Fruit fly (Drosophila melanogaster) whole organism, embryonic: Measurements from ENCODE around the gene CG3604.

Experiments used
- Atf6 ChIP-seq: fragments of 200-800 bp; sonication (Bioruptor generic); IDR thresholded peaks from 2 replicates; pipeline ENCODE4 v1.3.6; 2022; ENCODE audit warnings: missing biosample characterization, missing genetic modification characterization
- Bgb ChIP-seq: fragments of 200-800 bp; sonication (Bioruptor generic); IDR thresholded peaks from 2 replicates; pipeline ENCODE4 v1.3.6; 2022; ENCODE audit warnings: missing biosample characterization, missing genetic modification characterization; ENCODE audit not compliant: partially characterized antibody
- CG10462 ChIP-seq: fragments of 200-800 bp; sonication (Bioruptor generic); optimal IDR thresholded peaks from 2 replicates; lab custom pipeline; 2016; ENCODE audit warnings: missing biosample characterization, missing genetic modification characterization
- CG10959 ChIP-seq: fragments of 200-800 bp; sonication (Bioruptor generic); IDR thresholded peaks from 2 replicates; pipeline ENCODE4 v1.3.6; 2022; ENCODE audit warnings: missing biosample characterization, missing genetic modification characterization
- CG11085 ChIP-seq: fragments of 200-800 bp; sonication (Bioruptor generic); IDR thresholded peaks from 2 replicates; pipeline ENCODE4 v1.3.6; 2022; ENCODE audit warnings: missing biosample characterization, missing genetic modification characterization
- CG12219 ChIP-seq: fragments of 200-800 bp; sonication (Bioruptor generic); optimal IDR thresholded peaks from 3 replicates; lab custom pipeline; 2018; ENCODE audit warnings: missing biosample characterization, mild to moderate bottlenecking, missing genetic modification characterization
- CG1647 ChIP-seq: fragments of 200-800 bp; sonication (Bioruptor generic); optimal IDR thresholded peaks from 3 replicates; lab custom pipeline; 2016; ENCODE audit warnings: missing biosample characterization, missing genetic modification characterization
- CG16813 ChIP-seq: fragments of 200-800 bp; sonication (Bioruptor generic); IDR thresholded peaks from 3 replicates; pipeline ENCODE4 v1.3.6; 2022; ENCODE audit warnings: missing biosample characterization, missing genetic modification characterization; ENCODE audit not compliant: partially characterized antibody
- CG2116 ChIP-seq: fragments of 200-800 bp; sonication (Bioruptor generic); optimal IDR thresholded peaks from 3 replicates; lab custom pipeline; 2018; ENCODE audit warnings: missing biosample characterization, mild to moderate bottlenecking, missing genetic modification characterization
- CG2129 ChIP-seq: fragments of 200-800 bp; sonication (Bioruptor generic); IDR thresholded peaks from 2 replicates; pipeline ENCODE4 v1.3.6; 2022; ENCODE audit warnings: missing biosample characterization, missing genetic modification characterization; ENCODE audit not compliant: partially characterized antibody
- CG2199 ChIP-seq: fragments of 200-800 bp; sonication (Bioruptor generic); IDR thresholded peaks from 3 replicates; pipeline ENCODE4 v1.3.6; 2022; ENCODE audit warnings: missing biosample characterization, missing genetic modification characterization
- CG4707 ChIP-seq: fragments of 200-800 bp; sonication (Bioruptor generic); optimal IDR thresholded peaks from 2 replicates; lab custom pipeline; 2018; ENCODE audit warnings: missing biosample characterization, mild to moderate bottlenecking, missing genetic modification characterization, moderate library complexity
- CG5245 ChIP-seq: fragments of 200-800 bp; sonication (Bioruptor generic); optimal IDR thresholded peaks from 3 replicates; lab custom pipeline; 2016; ENCODE audit warnings: missing biosample characterization, missing genetic modification characterization
- CG6654 ChIP-seq: fragments of 200-800 bp; sonication (Bioruptor generic); optimal IDR thresholded peaks from 2 replicates; lab custom pipeline; 2017; ENCODE audit warnings: missing biosample characterization, mild to moderate bottlenecking, missing genetic modification characterization
- CG7372 ChIP-seq: fragments of 200-800 bp; sonication (Bioruptor generic); IDR thresholded peaks from 2 replicates; pipeline ENCODE4 v1.3.6; 2022; ENCODE audit warnings: missing biosample characterization, missing genetic modification characterization
- CG9876 ChIP-seq: fragments of 200-800 bp; sonication (Bioruptor generic); optimal IDR thresholded peaks from 2 replicates; lab custom pipeline; 2016; ENCODE audit warnings: missing biosample characterization, missing genetic modification characterization
- D19A ChIP-seq: fragments of 200-800 bp; optimal IDR thresholded peaks from 3 replicates; lab custom pipeline; 2019; ENCODE audit warnings: missing biosample characterization, mild to moderate bottlenecking, missing genetic modification characterization, moderate library complexity
- Deaf1 ChIP-seq: fragments of 200-800 bp; optimal IDR thresholded peaks from 3 replicates; lab custom pipeline; 2019; ENCODE audit warnings: missing biosample characterization, mild to moderate bottlenecking, missing genetic modification characterization, moderate library complexity
- Dp ChIP-seq: fragments of 200-800 bp; sonication (Bioruptor generic); optimal IDR thresholded peaks from 2 replicates; lab custom pipeline; 2018; ENCODE audit warnings: missing biosample characterization, mild to moderate bottlenecking, missing genetic modification characterization, moderate library complexity
- E2f2 ChIP-seq: fragments of 200-800 bp; sonication (Bioruptor generic); IDR thresholded peaks from 2 replicates; pipeline ENCODE4 v1.3.6; 2022; ENCODE audit warnings: missing biosample characterization, missing genetic modification characterization
- Ets65A ChIP-seq: fragments of 200-800 bp; sonication (Bioruptor generic); peaks from one replicate; lab custom pipeline; 2016; ENCODE audit warnings: missing biosample characterization, missing genetic modification characterization
- Fer3 ChIP-seq: fragments of 200-800 bp; sonication (Bioruptor generic); optimal IDR thresholded peaks from 2 replicates; lab custom pipeline; 2018; ENCODE audit warnings: missing biosample characterization, mild to moderate bottlenecking, missing genetic modification characterization, moderate library complexity
- HLH4C ChIP-seq: fragments of 200-800 bp; sonication (Bioruptor generic); IDR thresholded peaks from 3 replicates; pipeline ENCODE4 v1.3.6; 2022; ENCODE audit warnings: missing biosample characterization, missing genetic modification characterization; ENCODE audit not compliant: partially characterized antibody
- NfI ChIP-seq: fragments of 200-800 bp; sonication (Bioruptor generic); optimal IDR thresholded peaks from 3 replicates; lab custom pipeline; 2018; ENCODE audit warnings: missing biosample characterization, mild to moderate bottlenecking, missing genetic modification characterization, moderate library complexity
- Pdp1 ChIP-seq, 2 experiments: fragments of 200-800 bp; sonication (Bioruptor generic); optimal IDR thresholded peaks; 3 replicates each; lab custom pipeline; 2016; ENCODE audit warnings: missing biosample characterization in 2 of 2, missing genetic modification characterization in 2 of 2, mild to moderate bottlenecking in 1 of 2, moderate library complexity in 1 of 2
- Side ChIP-seq: fragments of 200-800 bp; sonication (Bioruptor generic); optimal IDR thresholded peaks from 2 replicates; lab custom pipeline; 2016; ENCODE audit warnings: missing biosample characterization, missing genetic modification characterization
- Trl ChIP-seq, 3 experiments: fragments of >200 bp in 2 of 3; fragments of 200-800 bp in 1 of 3; sonication (Bioruptor generic) in 1 of 3; optimal IDR thresholded peaks; 2 replicates in 1 of 3; 3 replicates in 2 of 3; lab custom pipeline; 2016 to 2017; ENCODE audit warnings: missing biosample characterization in 1 of 3, missing genetic modification characterization in 1 of 3
- al ChIP-seq: fragments of 200-800 bp; sonication (Bioruptor generic); IDR thresholded peaks from 2 replicates; pipeline ENCODE4 v1.3.6; 2022; ENCODE audit warnings: missing biosample characterization, missing genetic modification characterization
- ap ChIP-seq: fragments of 200-800 bp; sonication (Bioruptor generic); IDR thresholded peaks from 2 replicates; pipeline ENCODE4 v1.3.6; 2022; ENCODE audit warnings: missing biosample characterization, missing genetic modification characterization
- dan ChIP-seq: fragments of 200-800 bp; sonication (Bioruptor generic); IDR thresholded peaks from 2 replicates; pipeline ENCODE4 v1.3.6; 2022; ENCODE audit warnings: missing biosample characterization, missing genetic modification characterization
- dmrt99B ChIP-seq: fragments of 200-800 bp; sonication (Bioruptor generic); optimal IDR thresholded peaks from 2 replicates; lab custom pipeline; 2018; ENCODE audit warnings: missing biosample characterization, mild to moderate bottlenecking, missing genetic modification characterization, moderate library complexity
- eve ChIP-seq, 2 experiments: fragments of >200 bp; optimal IDR thresholded peaks; 2 replicates each; lab custom pipeline; 2017; ENCODE audit warnings: missing biosample characterization in 2 of 2, missing genetic modification characterization in 2 of 2
- ewg ChIP-seq: fragments of 200-800 bp; sonication (Bioruptor generic); optimal IDR thresholded peaks from 3 replicates; lab custom pipeline; 2017; ENCODE audit warnings: mild to moderate bottlenecking, missing biosample characterization, missing genetic modification reagents, missing genetic modification characterization
- fd64A ChIP-seq: fragments of 200-800 bp; sonication (Bioruptor generic); optimal IDR thresholded peaks from 3 replicates; lab custom pipeline; 2018; ENCODE audit warnings: missing biosample characterization, mild to moderate bottlenecking, missing genetic modification characterization
- fd96Cb ChIP-seq: fragments of 200-800 bp; sonication (Bioruptor generic); optimal IDR thresholded peaks from 2 replicates; lab custom pipeline; 2018; ENCODE audit warnings: missing biosample characterization, mild to moderate bottlenecking, missing genetic modification characterization, moderate library complexity
- grau ChIP-seq: fragments of 200-800 bp; optimal IDR thresholded peaks from 3 replicates; lab custom pipeline; 2019; ENCODE audit warnings: missing biosample characterization, mild to moderate bottlenecking, missing genetic modification characterization, moderate library complexity
- lola ChIP-seq, 3 experiments: fragments of >200 bp in 2 of 3; fragments of 200-800 bp in 1 of 3; sonication (Bioruptor generic) in 1 of 3; optimal IDR thresholded peaks; 2 replicates each; lab custom pipeline; 2017 to 2019; ENCODE audit warnings: missing biosample characterization in 3 of 3, missing genetic modification characterization in 3 of 3, mild to moderate bottlenecking in 1 of 3, moderate library complexity in 1 of 3
- oc ChIP-seq: fragments of 200-800 bp; sonication (Bioruptor generic); optimal IDR thresholded peaks from 2 replicates; lab custom pipeline; 2018; ENCODE audit warnings: missing biosample characterization, mild to moderate bottlenecking, missing genetic modification characterization, moderate library complexity
- pb ChIP-seq: fragments of 200-800 bp; sonication (Bioruptor generic); optimal IDR thresholded peaks from 3 replicates; lab custom pipeline; 2016; ENCODE audit warnings: missing biosample characterization, missing genetic modification characterization
- psq ChIP-seq: fragments of 200-800 bp; sonication (Bioruptor generic); optimal IDR thresholded peaks from 2 replicates; lab custom pipeline; 2017; ENCODE audit warnings: missing biosample characterization, missing genetic modification characterization
- pzg ChIP-seq: fragments of 200-800 bp; sonication (Bioruptor generic); optimal IDR thresholded peaks from 3 replicates; lab custom pipeline; 2018; ENCODE audit warnings: missing biosample characterization, mild to moderate bottlenecking, missing genetic modification characterization, moderate library complexity
- run ChIP-seq: fragments of 200-800 bp; sonication (Bioruptor generic); optimal IDR thresholded peaks from 3 replicates; lab custom pipeline; 2018; ENCODE audit warnings: missing biosample characterization, mild to moderate bottlenecking, missing genetic modification characterization
- salm ChIP-seq: fragments of 200-800 bp; sonication (Bioruptor generic); optimal IDR thresholded peaks from 2 replicates; lab custom pipeline; 2018; ENCODE audit warnings: missing biosample characterization, mild to moderate bottlenecking, missing genetic modification characterization
- sens ChIP-seq: fragments of 200-800 bp; sonication (Bioruptor generic); peaks from one replicate; lab custom pipeline; 2016; ENCODE audit warnings: missing biosample characterization, missing genetic modification characterization

Gene CG3604

DNA sequence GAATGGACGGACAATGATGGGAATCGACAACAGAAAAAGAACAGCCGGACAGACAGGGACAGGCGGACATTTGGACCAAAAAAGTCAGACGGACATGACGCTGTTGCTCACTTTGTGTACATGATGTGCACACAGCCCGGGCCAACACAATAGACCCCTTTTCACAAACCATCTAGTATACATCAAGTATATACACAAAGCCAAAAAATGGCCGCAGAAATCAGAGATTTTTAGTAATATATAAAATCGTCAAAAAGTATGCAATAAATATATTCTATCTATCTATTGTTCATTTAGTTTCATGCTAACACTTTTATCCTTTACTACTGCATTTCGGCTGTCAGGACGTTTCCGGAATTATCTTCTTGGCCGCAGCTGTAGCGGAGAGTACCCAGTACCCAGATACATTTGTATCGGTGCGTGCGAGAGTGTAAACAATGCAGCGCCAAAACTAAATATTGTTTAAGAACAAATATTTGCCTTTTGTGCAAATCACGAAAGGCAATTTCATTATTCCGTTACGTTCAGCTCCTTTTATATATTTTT, 21.8 kb upstream of the CG3604 start (continued):
- TF ChIP-seq CG12219: peak; percentile 21
- TF ChIP-seq fd96Cb (tag; lab: Kevin White, UChicago): peak; percentile 26
- no peak for TF ChIP-seq CG11085 (GFP tag; lab: Robert Waterston, UW)
- TF ChIP-seq Dp (GFP tag; lab: Kevin White, UChicago): no peak
- TF ChIP-seq salm (tag; lab: Kevin White, UChicago): no peak
- no peak for TF ChIP-seq CG5245
- TF ChIP-seq, all 482 proteins: peak for 57

DNA sequence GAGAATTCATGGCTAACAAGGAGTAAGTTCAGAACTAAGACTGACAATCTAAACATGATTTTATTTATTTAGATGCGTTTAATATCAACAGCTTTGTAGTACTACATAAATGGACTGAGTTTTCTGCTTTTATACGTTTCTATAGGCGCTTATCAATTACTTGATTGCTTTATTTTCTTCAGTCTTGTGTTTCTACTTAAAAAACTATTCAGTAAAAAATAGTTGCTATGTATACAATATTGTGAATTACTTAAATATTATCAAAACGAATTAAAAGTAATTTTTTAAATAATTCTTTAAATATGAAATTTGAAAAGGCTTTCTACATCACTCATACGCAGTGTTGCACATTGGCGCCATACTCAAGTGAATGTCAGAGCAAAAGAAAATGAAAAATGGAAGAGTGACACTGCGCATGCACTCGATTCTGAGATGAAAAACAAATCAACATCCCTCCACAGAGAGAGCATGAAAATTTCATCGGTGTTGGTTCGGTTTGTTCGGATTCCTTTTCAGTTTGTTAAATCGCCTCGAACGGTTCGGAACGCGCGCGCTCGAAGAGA, 20.1 kb upstream of the CG3604 start, which contains the start of the genes lectin-24A and Shaw:
lectin-24A (minus strand) TSS at position 101 of the 563 bp plus-strand sequence.
Shaw (plus strand) TSS at position 513 of the 563 bp plus-strand sequence.
- TF ChIP-seq D19A (tag; lab: Kevin White, UChicago) (no peak), dmrt99B (tag; lab: Kevin White, UChicago) (no peak), psq (GFP tag; lab: Kevin White, UChicago) (peak; percentile 31), CG6654 (GFP tag; lab: Kevin White, UChicago) (no peak), CG2116 (GFP tag; lab: Kevin White, UChicago) (peak; percentile 48), Dp (GFP tag; lab: Kevin White, UChicago) (peak; percentile 19), Deaf1 (tag; lab: Kevin White, UChicago) (peak; percentile 73), HLH4C (GFP tag; lab: Robert Waterston, UW) (no peak), ewg (GFP tag; lab: Kevin White, UChicago) (peak; percentile 83), CG9876 (GFP tag; lab: Kevin White, UChicago) (no peak), pzg (GFP tag; lab: Kevin White, UChicago) (peak; percentile 2), E2f2 (GFP tag; lab: Robert Waterston, UW) (peak; percentile 36; the same call in 1 of the 2 replicates)

- no peak for TF ChIP-seq CG16813 (GFP tag; lab: Robert Waterston, UW)
- peak in 1 of 2 experiments; percentile 13 for TF ChIP-seq Trl (optimal IDR thresholded peaks at IDR 0.05; lab: Kevin White, UChicago)
- no peak for TF ChIP-seq Trl (GFP tag; optimal IDR thresholded peaks at IDR 0.05; lab: Kevin White, UChicago)
- no peak for TF ChIP-seq pb (GFP tag; lab: Kevin White, UChicago)
- TF ChIP-seq CG4707 (GFP tag; lab: Kevin White, UChicago): no peak
- TF ChIP-seq CG10959 (GFP tag; lab: Robert Waterston, UW): no peak
- TF ChIP-seq Side: no peak
- TF ChIP-seq CG1647 (GFP tag; lab: Kevin White, UChicago): no peak
- TF ChIP-seq Pdp1 (GFP tag; optimal IDR thresholded peaks at IDR 0.05; lab: Kevin White, UChicago): peak in 1 of 2 experiments; percentile 77
- TF ChIP-seq sens (GFP tag; lab: Kevin White, UChicago): peak; percentile 43
- no peak for TF ChIP-seq oc (tag; lab: Kevin White, UChicago)
- no peak for TF ChIP-seq run (tag; lab: Kevin White, UChicago)
- no peak for TF ChIP-seq Fer3 (tag; lab: Kevin White, UChicago)
- 0 out of 3 replicates have a peak, but pooled peaks have one; percentile 26 for TF ChIP-seq CG2199 (GFP tag; lab: Robert Waterston, UW)
- TF ChIP-seq CG7372: no peak
- no peak for TF ChIP-seq fd64A (GFP tag; lab: Kevin White, UChicago)
- no peak for TF ChIP-seq lola (GFP tag; optimal IDR thresholded peaks at IDR 0.05; lab: Kevin White, UChicago)
- TF ChIP-seq NfI (GFP tag; lab: Kevin White, UChicago): no peak
- no peak for TF ChIP-seq dan (GFP tag; lab: Robert Waterston, UW)
- TF ChIP-seq eve (GFP tag; optimal IDR thresholded peaks at IDR 0.05; lab: Kevin White, UChicago): peak in 1 of 2 experiments; percentile 89
- peak; percentile 88 for TF ChIP-seq grau (tag; lab: Kevin White, UChicago)
- 0 out of 2 replicates have a peak, but pooled peaks have one; percentile 8 for TF ChIP-seq Atf6 (GFP tag; lab: Robert Waterston, UW)
- no peak for TF ChIP-seq al (GFP tag; lab: Robert Waterston, UW)
- TF ChIP-seq CG2129: no peak
- TF ChIP-seq CG10462 (GFP tag; lab: Kevin White, UChicago): no peak
- TF ChIP-seq Ets65A (GFP tag; lab: Kevin White, UChicago): no peak
- peak; percentile 18; the same call in 1 of the 2 replicates for TF ChIP-seq ap
- no peak for TF ChIP-seq Bgb (GFP tag; lab: Robert Waterston, UW)
Observed at dm6 chr2L:3713545-3714156, 16.0 kb upstream of the CG3604 start.
